Worm (Caenorhabditis elegans): Measurements from ENCODE around the gene srv-16.

- TF ChIP-seq aly-2 (tag; optimal IDR thresholded peaks at IDR 0.05), result no peak
- TF ChIP-seq egl-27 (tag; optimal IDR thresholded peaks at IDR 0.05), result no peak
- TF ChIP-seq ama-1 (optimal IDR thresholded peaks at IDR 0.05), result no peak
- no peak for TF ChIP-seq nhr-76 (tag; optimal IDR thresholded peaks at IDR 0.05)
These were observed 39.6 kb downstream of the srv-16 start, which contains the start of gene srv-14 for ce11 chrIV:15894133-15894532.

All from whole organism, L3 larva.